Fruit fly (Drosophila melanogaster): Measurements from ENCODE around the gene CG46281.

Gene CG46281

dm6 chr3R:13030257-13031173 is at the start of gene CG46281, which contains the start of gene CG46280:
CG46281 (minus strand) TSS chr3R:13030307.
CG46280 (minus strand) TSS chr3R:13030659.
- TF ChIP-seq insv (optimal IDR thresholded peaks at IDR 0.05) (no peak), h (optimal IDR thresholded peaks at IDR 0.05) (no peak), Sin3A (optimal IDR thresholded peaks at IDR 0.05) (no peak)

- TF ChIP-seq h (optimal IDR thresholded peaks at IDR 0.05), result no peak
- TF ChIP-seq Sin3A (optimal IDR thresholded peaks at IDR 0.05), result no peak
- TF ChIP-seq Myc (optimal IDR thresholded peaks at IDR 0.05), result no peak
- no peak for TF ChIP-seq ttk (optimal IDR thresholded peaks at IDR 0.05)
- TF ChIP-seq insv (optimal IDR thresholded peaks at IDR 0.05), result no peak
- no peak for TF ChIP-seq psq (optimal IDR thresholded peaks at IDR 0.05)
Observed at dm6 chr3R:13078263-13078662, 48.2 kb upstream of the CG46281 start.

DNA sequence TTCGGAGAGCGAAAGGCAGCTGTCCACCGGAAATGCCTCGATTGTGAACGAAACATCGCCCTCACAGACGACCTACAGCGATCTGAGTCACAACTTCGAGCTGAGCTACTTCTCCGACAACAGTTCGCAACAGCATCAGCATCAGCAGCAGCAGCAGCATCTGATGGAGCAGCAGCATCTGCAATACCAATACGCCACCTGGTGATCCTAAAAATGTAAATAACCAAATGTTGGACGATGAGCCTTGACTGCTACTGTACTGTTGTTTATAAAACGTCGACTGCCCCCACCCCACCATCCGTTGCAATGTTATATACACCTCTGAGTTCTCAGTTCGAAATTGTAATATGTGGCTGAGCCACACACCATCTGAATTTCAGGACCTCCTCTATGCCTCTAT is 47.2 kb upstream of the CG46281 start:
- no peak for TF ChIP-seq h (optimal IDR thresholded peaks at IDR 0.05)
- TF ChIP-seq psq (optimal IDR thresholded peaks at IDR 0.05), result no peak
- TF ChIP-seq ttk (optimal IDR thresholded peaks at IDR 0.05), result no peak
- TF ChIP-seq Myc (optimal IDR thresholded peaks at IDR 0.05), result no peak
- no peak for TF ChIP-seq insv (optimal IDR thresholded peaks at IDR 0.05)
- TF ChIP-seq Sin3A (optimal IDR thresholded peaks at IDR 0.05), result no peak

- TF ChIP-seq Sin3A (optimal IDR thresholded peaks at IDR 0.05), result no peak
- TF ChIP-seq h (optimal IDR thresholded peaks at IDR 0.05), result no peak
- no peak for TF ChIP-seq Myc (optimal IDR thresholded peaks at IDR 0.05)
- no peak for TF ChIP-seq ttk (optimal IDR thresholded peaks at IDR 0.05)
- no peak for TF ChIP-seq psq (optimal IDR thresholded peaks at IDR 0.05)
- TF ChIP-seq insv (optimal IDR thresholded peaks at IDR 0.05), result no peak
Observed at dm6 chr3R:13075728-13076127, 45.6 kb upstream of the CG46281 start.

DNA sequence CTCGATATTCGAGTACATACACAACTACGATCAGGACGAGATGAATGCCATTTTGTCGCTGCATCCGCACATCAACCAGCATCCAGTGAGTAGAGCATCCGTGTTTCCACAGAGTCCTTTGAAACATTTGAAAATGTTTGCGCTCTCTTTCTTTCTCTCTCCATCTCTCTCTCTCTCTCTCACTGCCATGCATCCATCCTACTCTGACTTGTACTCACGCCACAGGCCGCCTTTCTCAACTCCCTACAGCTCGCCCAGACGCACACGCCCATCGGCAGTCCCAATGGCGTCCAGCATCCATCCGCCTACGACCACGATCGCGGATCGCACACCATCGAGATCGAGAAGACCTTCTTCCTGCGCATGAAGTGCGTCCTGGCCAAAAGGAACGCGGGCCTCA is 44.5 kb upstream of the CG46281 start:
- TF ChIP-seq insv (optimal IDR thresholded peaks at IDR 0.05) (no peak), h (optimal IDR thresholded peaks at IDR 0.05) (no peak), psq (optimal IDR thresholded peaks at IDR 0.05) (no peak), Sin3A (optimal IDR thresholded peaks at IDR 0.05) (no peak), Myc (optimal IDR thresholded peaks at IDR 0.05) (no peak), ttk (optimal IDR thresholded peaks at IDR 0.05) (no peak)

dm6 chr3R:13073174-13073573 is 43.1 kb upstream of the CG46281 start:
- TF ChIP-seq insv (optimal IDR thresholded peaks at IDR 0.05) (no peak), Myc (optimal IDR thresholded peaks at IDR 0.05) (no peak), psq (optimal IDR thresholded peaks at IDR 0.05) (no peak), Sin3A (optimal IDR thresholded peaks at IDR 0.05) (no peak), h (optimal IDR thresholded peaks at IDR 0.05) (no peak), ttk (optimal IDR thresholded peaks at IDR 0.05) (no peak)

- no peak for TF ChIP-seq insv (optimal IDR thresholded peaks at IDR 0.05)
- TF ChIP-seq psq (optimal IDR thresholded peaks at IDR 0.05), result no peak
- TF ChIP-seq Myc (optimal IDR thresholded peaks at IDR 0.05), result no peak
- no peak for TF ChIP-seq h (optimal IDR thresholded peaks at IDR 0.05)
- TF ChIP-seq Sin3A (optimal IDR thresholded peaks at IDR 0.05), result no peak
- no peak for TF ChIP-seq ttk (optimal IDR thresholded peaks at IDR 0.05)
Observed at dm6 chr3R:13072052-13072451, 41.9 kb upstream of the CG46281 start.

- TF ChIP-seq ttk (optimal IDR thresholded peaks at IDR 0.05), result no peak
- no peak for TF ChIP-seq psq (optimal IDR thresholded peaks at IDR 0.05)
- TF ChIP-seq Myc (optimal IDR thresholded peaks at IDR 0.05), result no peak
- TF ChIP-seq Sin3A (optimal IDR thresholded peaks at IDR 0.05), result no peak
- no peak for TF ChIP-seq h (optimal IDR thresholded peaks at IDR 0.05)
- no peak for TF ChIP-seq insv (optimal IDR thresholded peaks at IDR 0.05)
Observed at dm6 chr3R:13070011-13070619, 40.0 kb upstream of the CG46281 start.

DNA sequence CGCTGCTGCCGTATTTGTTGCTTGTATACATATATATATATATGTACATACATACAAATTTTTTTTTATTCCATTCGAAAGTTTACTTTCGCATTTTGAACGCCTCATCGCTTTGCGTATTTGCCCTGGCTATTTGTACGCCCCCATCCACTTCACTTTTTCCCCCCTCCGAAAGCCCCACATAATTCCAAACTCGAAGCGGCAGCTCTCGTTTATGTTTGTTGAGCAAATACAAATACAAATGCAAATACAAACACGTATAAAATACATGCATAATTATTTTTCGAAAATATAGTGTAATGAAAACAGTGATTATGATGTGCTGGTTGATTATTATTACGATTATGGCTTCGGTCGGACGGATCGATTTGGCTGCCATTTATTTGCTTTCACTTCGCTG is 37.9 kb upstream of the CG46281 start:
- no peak for TF ChIP-seq psq (optimal IDR thresholded peaks at IDR 0.05)
- no peak for TF ChIP-seq Myc (optimal IDR thresholded peaks at IDR 0.05)
- no peak for TF ChIP-seq insv (optimal IDR thresholded peaks at IDR 0.05)
- no peak for TF ChIP-seq h (optimal IDR thresholded peaks at IDR 0.05)
- no peak for TF ChIP-seq Sin3A (optimal IDR thresholded peaks at IDR 0.05)
- no peak for TF ChIP-seq ttk (optimal IDR thresholded peaks at IDR 0.05)

DNA sequence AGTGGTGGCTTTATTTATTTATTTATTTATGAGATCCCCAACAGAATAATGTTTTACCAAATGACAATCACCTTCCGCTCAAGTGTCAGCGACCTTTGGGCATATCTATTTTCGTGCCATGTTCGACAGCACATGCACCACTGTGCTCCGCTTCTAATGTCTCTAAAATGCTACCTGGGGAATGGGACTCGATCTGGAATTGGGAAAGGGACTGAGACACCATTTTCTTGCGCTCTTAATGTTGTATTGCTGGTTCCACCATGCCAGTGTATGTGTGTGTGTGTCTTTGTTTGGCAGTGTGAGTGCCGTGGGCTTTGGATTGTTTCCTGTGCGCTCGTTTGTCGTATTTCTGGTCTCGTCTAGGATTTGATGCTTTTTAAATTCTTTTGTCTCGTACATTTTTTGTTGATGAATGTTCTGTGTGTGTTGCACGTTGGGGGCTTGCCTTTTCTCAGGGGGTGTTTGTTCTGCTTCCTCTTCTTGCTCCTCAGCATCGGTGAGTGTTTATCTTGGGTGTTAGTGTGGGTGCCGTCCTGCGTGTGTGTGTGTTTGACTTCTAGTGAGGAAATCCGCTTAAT is 35.2 kb upstream of the CG46281 start:
- TF ChIP-seq h (optimal IDR thresholded peaks at IDR 0.05) (no peak), Myc (optimal IDR thresholded peaks at IDR 0.05) (no peak), insv (optimal IDR thresholded peaks at IDR 0.05) (no peak), psq (optimal IDR thresholded peaks at IDR 0.05) (no peak), ttk (optimal IDR thresholded peaks at IDR 0.05) (no peak), Sin3A (optimal IDR thresholded peaks at IDR 0.05) (no peak)

DNA sequence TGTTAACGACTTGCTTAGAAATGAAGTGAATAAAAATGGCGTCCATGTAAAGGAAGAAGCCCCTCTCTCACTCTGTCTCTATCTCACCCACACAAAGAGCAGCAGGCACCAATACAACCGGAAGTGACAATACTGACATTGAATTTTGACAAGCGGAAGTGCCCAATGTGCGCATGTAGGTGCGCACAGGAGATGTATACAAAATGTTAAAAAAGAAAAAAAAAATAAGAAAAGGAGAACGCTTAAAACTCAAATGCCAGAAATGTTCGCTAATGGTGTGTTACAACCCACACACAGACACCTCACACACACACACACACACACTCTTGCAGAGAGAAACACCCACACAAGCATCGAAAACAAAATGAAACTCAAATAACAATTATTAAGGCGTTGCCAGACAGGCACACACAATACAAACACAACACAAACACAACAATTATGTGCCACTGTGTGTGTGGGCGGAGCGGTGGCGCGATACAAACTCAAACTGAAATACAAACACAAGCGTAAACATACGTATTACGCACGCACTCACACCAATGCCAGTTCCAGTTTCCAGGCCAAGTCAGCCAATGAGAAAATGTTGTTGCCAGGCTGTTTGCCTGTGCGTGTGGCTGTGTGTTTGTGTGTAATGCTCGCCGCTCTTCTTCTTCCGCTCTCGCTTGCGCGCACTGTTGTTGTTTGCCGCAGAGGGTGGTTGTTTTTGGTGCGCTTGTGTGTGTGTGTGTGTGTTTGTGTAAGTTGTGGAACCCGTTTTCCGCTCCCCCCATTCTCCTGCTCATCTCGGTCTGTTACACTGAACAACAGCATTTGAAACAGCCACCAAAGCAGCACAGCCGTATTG is 33.9 kb upstream of the CG46281 start:
- TF ChIP-seq insv (optimal IDR thresholded peaks at IDR 0.05), result no peak
- TF ChIP-seq psq (optimal IDR thresholded peaks at IDR 0.05), result no peak
